Worm (Caenorhabditis elegans): ENCODE data around the gene T20B12.7.

ce11 chrIII:7343389-7343788, 35.5 kb downstream of the T20B12.7 start, which contains the start of gene F08F8.6:
- TF ChIP-seq nhr-76 (tag; optimal IDR thresholded peaks at IDR 0.05) (no peak), ama-1 (optimal IDR thresholded peaks at IDR 0.05) (no peak), ceh-82 (tag; optimal IDR thresholded peaks at IDR 0.05) (no peak), nhr-23 (tag; optimal IDR thresholded peaks at IDR 0.05) (no peak), elt-2 (tag; optimal IDR thresholded peaks at IDR 0.05) (no peak), snpc-4 (tag; optimal IDR thresholded peaks at IDR 0.05) (no peak), jun-1 (tag; optimal IDR thresholded peaks at IDR 0.05) (no peak), unc-62 (GFP tag; optimal IDR thresholded peaks at IDR 0.05) (no peak), pha-4 (tag; optimal IDR thresholded peaks at IDR 0.05) (no peak), nhr-25 (tag; optimal IDR thresholded peaks at IDR 0.05) (no peak), R02D3.7 (tag; optimal IDR thresholded peaks at IDR 0.05) (no peak)
